Fruit fly (Drosophila melanogaster) whole organism, embryonic: Measurements from ENCODE around the gene jv.

Source experiments
- B-H1 ChIP-seq: fragments of 200-800 bp; sonication (Bioruptor generic); IDR thresholded peaks from 3 replicates; pipeline ENCODE4 v1.3.6; 2022; ENCODE audit warnings: missing biosample characterization, missing genetic modification characterization
- CG11504 ChIP-seq: fragments of 200-800 bp; sonication (Bioruptor generic); optimal IDR thresholded peaks from 3 replicates; lab custom pipeline; 2019; ENCODE audit warnings: missing biosample characterization, mild to moderate bottlenecking, missing genetic modification characterization, moderate library complexity
- CG12769 ChIP-seq: fragments of 200-800 bp; sonication (Bioruptor generic); optimal IDR thresholded peaks from 2 replicates; lab custom pipeline; 2019; ENCODE audit warnings: missing biosample characterization, mild to moderate bottlenecking, missing genetic modification characterization, moderate library complexity
- CG17361 ChIP-seq: fragments of 200-800 bp; sonication (Bioruptor generic); IDR thresholded peaks from 3 replicates; pipeline ENCODE4 v1.3.6; 2022; ENCODE audit warnings: missing biosample characterization, missing genetic modification characterization
- CG18262 ChIP-seq: fragments of 200-800 bp; optimal IDR thresholded peaks from 3 replicates; lab custom pipeline; 2019; ENCODE audit warnings: missing biosample characterization, mild to moderate bottlenecking, missing genetic modification characterization, moderate library complexity
- CG2875 ChIP-seq: fragments of 200-800 bp; sonication (Bioruptor generic); optimal IDR thresholded peaks from 2 replicates; lab custom pipeline; 2017; ENCODE audit warnings: missing biosample characterization, mild to moderate bottlenecking, missing genetic modification characterization, missing genetic modification reagents
- CG30403 ChIP-seq: fragments of 200-800 bp; sonication (Bioruptor generic); optimal IDR thresholded peaks from 3 replicates; lab custom pipeline; 2016; ENCODE audit warnings: missing biosample characterization, missing genetic modification characterization
- CG4424 ChIP-seq: fragments of 200-800 bp; sonication (Bioruptor generic); optimal IDR thresholded peaks from 3 replicates; lab custom pipeline; 2016; ENCODE audit warnings: missing biosample characterization, missing genetic modification characterization
- CG7556 ChIP-seq: fragments of 200-800 bp; sonication (Bioruptor generic); optimal IDR thresholded peaks from 2 replicates; lab custom pipeline; 2017; ENCODE audit warnings: missing biosample characterization, mild to moderate bottlenecking, missing genetic modification characterization
- CG8765 ChIP-seq: fragments of 200-800 bp; sonication (Bioruptor generic); IDR thresholded peaks from 2 replicates; pipeline ENCODE4 v1.3.6; 2022; ENCODE audit warnings: missing biosample characterization, missing genetic modification characterization
- CHES-1-like ChIP-seq: fragments of 200-800 bp; sonication (Bioruptor generic); optimal IDR thresholded peaks from 2 replicates; lab custom pipeline; 2016; ENCODE audit warnings: missing biosample characterization, missing genetic modification characterization
- Dip2 ChIP-seq: fragments of 200-800 bp; sonication (Bioruptor generic); IDR thresholded peaks from 2 replicates; pipeline ENCODE4 v1.3.6; 2022; ENCODE audit warnings: missing biosample characterization, missing genetic modification characterization
- Doc3 ChIP-seq: fragments of 200-800 bp; sonication (Bioruptor generic); IDR thresholded peaks from 3 replicates; pipeline ENCODE4 v1.3.6; 2022; ENCODE audit warnings: missing biosample characterization, missing genetic modification characterization; ENCODE audit not compliant: partially characterized antibody
- Ets65A ChIP-seq: fragments of 200-800 bp; sonication (Bioruptor generic); peaks from one replicate; lab custom pipeline; 2016; ENCODE audit warnings: missing biosample characterization, missing genetic modification characterization
- H2.0 ChIP-seq: fragments of 200-800 bp; sonication (Bioruptor generic); IDR thresholded peaks from 2 replicates; pipeline ENCODE4 v1.3.6; 2022; ENCODE audit warnings: missing biosample characterization, missing genetic modification characterization
- HLH4C ChIP-seq: fragments of 200-800 bp; sonication (Bioruptor generic); IDR thresholded peaks from 3 replicates; pipeline ENCODE4 v1.3.6; 2022; ENCODE audit warnings: missing biosample characterization, missing genetic modification characterization; ENCODE audit not compliant: partially characterized antibody
- Hey ChIP-seq: fragments of 200-800 bp; sonication (Bioruptor generic); optimal IDR thresholded peaks from 3 replicates; lab custom pipeline; 2018; ENCODE audit warnings: missing biosample characterization, mild to moderate bottlenecking, missing genetic modification characterization
- Hr51 ChIP-seq, 2 experiments: fragments of 200-800 bp; sonication (Bioruptor generic); optimal IDR thresholded peaks; 2 replicates in 1 of 2; 3 replicates in 1 of 2; lab custom pipeline; 2016 to 2018; ENCODE audit warnings: missing biosample characterization in 2 of 2, missing genetic modification characterization in 2 of 2, mild to moderate bottlenecking in 1 of 2, moderate library complexity in 1 of 2
- Hr78 ChIP-seq, 2 experiments: fragments of 200-800 bp in 1 of 2; fragments of >200 bp in 1 of 2; sonication (Bioruptor generic) in 1 of 2; optimal IDR thresholded peaks; 2 replicates each; lab custom pipeline; 2017 to 2019; ENCODE audit warnings: missing biosample characterization in 2 of 2, missing genetic modification characterization in 2 of 2, mild to moderate bottlenecking in 1 of 2, moderate library complexity in 1 of 2
- MTF-1 ChIP-seq: fragments of 200-800 bp; sonication (Bioruptor generic); optimal IDR thresholded peaks from 2 replicates; lab custom pipeline; 2018; ENCODE audit warnings: missing biosample characterization, mild to moderate bottlenecking, missing genetic modification characterization, borderline replicate concordance
- Med ChIP-seq: fragments of 200-800 bp; sonication (Bioruptor generic); peaks from one replicate; lab custom pipeline; 2016; ENCODE audit warnings: missing biosample characterization, missing genetic modification characterization, mild to moderate bottlenecking, inconsistent platforms, moderate library complexity
- NFAT ChIP-seq: fragments of 200-800 bp; sonication (Bioruptor generic); IDR thresholded peaks from 2 replicates; pipeline ENCODE4 v1.3.6; 2022; ENCODE audit warnings: missing biosample characterization, missing genetic modification characterization
- Oaz ChIP-seq: fragments of 200-800 bp; sonication (Bioruptor generic); IDR thresholded peaks from 2 replicates; pipeline ENCODE4 v1.3.6; 2022; ENCODE audit warnings: missing biosample characterization, missing genetic modification characterization
- PHDP ChIP-seq: fragments of 200-800 bp; sonication (Bioruptor generic); optimal IDR thresholded peaks from 3 replicates; lab custom pipeline; 2018; ENCODE audit warnings: missing biosample characterization, mild to moderate bottlenecking, missing genetic modification characterization, moderate library complexity
- Ravus ChIP-seq: fragments of 200-800 bp; sonication (Bioruptor generic); IDR thresholded peaks from 2 replicates; pipeline ENCODE4 v1.3.6; 2022; ENCODE audit warnings: missing biosample characterization, missing genetic modification characterization
- Rfx ChIP-seq: fragments of 200-800 bp; sonication (Bioruptor generic); IDR thresholded peaks from 2 replicates; pipeline ENCODE4 v1.3.6; 2022; ENCODE audit warnings: missing biosample characterization, missing genetic modification characterization
- Side ChIP-seq: fragments of 200-800 bp; sonication (Bioruptor generic); optimal IDR thresholded peaks from 2 replicates; lab custom pipeline; 2016; ENCODE audit warnings: missing biosample characterization, missing genetic modification characterization
- YL-1 ChIP-seq: fragments of 200-800 bp; sonication (Bioruptor generic); optimal IDR thresholded peaks from 3 replicates; lab custom pipeline; 2017; ENCODE audit warnings: missing biosample characterization, mild to moderate bottlenecking, missing genetic modification characterization
- amos ChIP-seq: fragments of 200-800 bp; sonication (Bioruptor generic); IDR thresholded peaks from 2 replicates; pipeline ENCODE4 v1.3.6; 2022; ENCODE audit warnings: missing biosample characterization, missing genetic modification characterization; ENCODE audit not compliant: partially characterized antibody
- aop ChIP-seq: fragments of 200-800 bp; sonication (Bioruptor generic); IDR thresholded peaks from 2 replicates; pipeline ENCODE4 v1.3.6; 2022; ENCODE audit warnings: missing biosample characterization, missing genetic modification characterization
- ato ChIP-seq: fragments of 200-800 bp; sonication (Bioruptor generic); IDR thresholded peaks from 2 replicates; pipeline ENCODE4 v1.3.6; 2022; ENCODE audit warnings: missing biosample characterization, missing genetic modification characterization; ENCODE audit not compliant: partially characterized antibody
- chn ChIP-seq: fragments of 200-800 bp; sonication (Bioruptor generic); optimal IDR thresholded peaks from 2 replicates; lab custom pipeline; 2016; ENCODE audit warnings: missing biosample characterization, missing genetic modification characterization
- disco-r ChIP-seq: fragments of 200-800 bp; sonication (Bioruptor generic); optimal IDR thresholded peaks from 2 replicates; lab custom pipeline; 2016; ENCODE audit warnings: missing biosample characterization, missing genetic modification characterization
- gem ChIP-seq: fragments of 200-800 bp; sonication (Bioruptor generic); optimal IDR thresholded peaks from 2 replicates; lab custom pipeline; 2019; ENCODE audit warnings: missing biosample characterization, mild to moderate bottlenecking, missing genetic modification characterization, moderate library complexity
- grn ChIP-seq: fragments of 200-800 bp; sonication (Bioruptor generic); optimal IDR thresholded peaks from 3 replicates; lab custom pipeline; 2017; ENCODE audit warnings: missing biosample characterization, missing genetic modification characterization
- ken ChIP-seq: fragments of 200-800 bp; sonication (Bioruptor generic); IDR thresholded peaks from 3 replicates; pipeline ENCODE4 v1.3.6; 2022; ENCODE audit warnings: missing biosample characterization, missing genetic modification characterization
- mirr ChIP-seq: fragments of 200-800 bp; sonication (Bioruptor generic); optimal IDR thresholded peaks from 3 replicates; lab custom pipeline; 2018; ENCODE audit warnings: missing biosample characterization, mild to moderate bottlenecking, missing genetic modification characterization
- nmo ChIP-seq: fragments of 200-800 bp; sonication (Bioruptor generic); optimal IDR thresholded peaks from 2 replicates; lab custom pipeline; 2018; ENCODE audit warnings: missing biosample characterization, mild to moderate bottlenecking, missing genetic modification characterization, moderate library complexity
- oc ChIP-seq: fragments of 200-800 bp; sonication (Bioruptor generic); optimal IDR thresholded peaks from 2 replicates; lab custom pipeline; 2018; ENCODE audit warnings: missing biosample characterization, mild to moderate bottlenecking, missing genetic modification characterization, moderate library complexity
- sd ChIP-seq: fragments of 200-800 bp; sonication (Bioruptor generic); optimal IDR thresholded peaks from 3 replicates; lab custom pipeline; 2018; ENCODE audit warnings: missing biosample characterization, mild to moderate bottlenecking, missing genetic modification characterization, moderate library complexity
- sens ChIP-seq: fragments of 200-800 bp; sonication (Bioruptor generic); peaks from one replicate; lab custom pipeline; 2016; ENCODE audit warnings: missing biosample characterization, missing genetic modification characterization
- sqz ChIP-seq: fragments of 200-800 bp; sonication (Bioruptor generic); optimal IDR thresholded peaks from 3 replicates; lab custom pipeline; 2018; ENCODE audit warnings: missing biosample characterization, mild to moderate bottlenecking, missing genetic modification characterization
- sug ChIP-seq: fragments of 200-800 bp; optimal IDR thresholded peaks from 2 replicates; lab custom pipeline; 2019; ENCODE audit warnings: missing biosample characterization, mild to moderate bottlenecking, missing genetic modification characterization, moderate library complexity
- tio ChIP-seq: fragments of 200-800 bp; sonication (Bioruptor generic); optimal IDR thresholded peaks from 2 replicates; lab custom pipeline; 2017; ENCODE audit warnings: missing biosample characterization, missing genetic modification characterization, inconsistent platforms
- trh ChIP-seq: fragments of 200-800 bp; sonication (Bioruptor generic); optimal IDR thresholded peaks from 2 replicates; lab custom pipeline; 2016; ENCODE audit warnings: missing biosample characterization, missing genetic modification characterization
- ttk ChIP-seq: fragments of 200-800 bp; sonication (Bioruptor generic); IDR thresholded peaks from 2 replicates; pipeline ENCODE4 v2.1.2; 2022; ENCODE audit warnings: missing biosample characterization, missing genetic modification characterization

The jv gene

DNA sequence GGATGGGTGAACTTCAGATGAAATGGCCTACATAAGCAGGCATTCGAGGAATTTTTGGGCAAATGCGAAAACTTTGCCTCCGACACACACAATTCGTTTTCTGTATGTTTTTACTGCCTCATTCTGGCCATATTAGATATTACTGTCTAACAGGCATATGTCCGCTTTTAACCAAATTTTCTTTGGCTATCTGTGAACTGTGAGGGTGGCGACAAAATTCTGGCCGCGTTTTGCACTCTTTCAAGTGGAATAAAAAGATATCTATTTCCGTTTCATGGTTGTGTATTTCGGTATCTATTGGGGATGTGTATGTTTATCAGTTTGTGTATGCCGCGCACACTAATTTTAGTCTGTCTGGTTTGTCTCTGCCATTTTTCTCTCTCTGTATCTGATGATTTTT, 30.8 kb downstream of the jv start:
- TF ChIP-seq Doc3 (no peak), Med (GFP tag; lab: Kevin White, UChicago) (peak; percentile 42), sd (tag; lab: Kevin White, UChicago) (peak; percentile 61), ttk (no peak), CG12769 (tag; lab: Kevin White, UChicago) (peak; percentile 51), mirr (GFP tag; lab: Kevin White, UChicago) (peak; percentile 2)

DNA sequence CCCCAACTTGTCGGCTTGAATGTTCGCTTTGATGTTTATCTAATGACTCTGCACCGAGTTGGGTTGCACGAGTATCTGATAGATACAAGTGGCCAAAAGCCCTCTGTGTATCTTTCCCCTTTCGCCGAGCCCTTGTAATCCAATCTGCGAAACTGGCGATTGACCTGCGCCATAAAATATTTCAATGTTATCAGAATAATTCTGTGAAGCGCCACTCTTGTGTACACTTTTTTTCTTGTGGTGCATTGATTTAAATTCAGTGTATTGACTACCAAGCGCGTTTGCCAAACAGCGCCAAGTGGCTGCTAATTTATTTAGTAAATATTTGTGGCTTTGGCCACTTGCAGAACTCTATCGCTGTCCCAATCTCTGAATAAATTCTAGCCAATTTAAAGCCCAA, 33.1 kb downstream of the jv start:
- TF ChIP-seq CG8765 (GFP tag; lab: Robert Waterston, UW) (no peak), sens (GFP tag; lab: Kevin White, UChicago) (peak; percentile 18), sd (tag; lab: Kevin White, UChicago) (peak; percentile 39), Oaz (0 out of 2 replicates have a peak, but pooled peaks have one; percentile 8), Med (GFP tag; lab: Kevin White, UChicago) (peak; percentile 49), grn (peak; percentile 24), Hr78 (GFP tag; optimal IDR thresholded peaks at IDR 0.05; lab: Kevin White, UChicago) (peak in 1 of 2 experiments; percentile 5), chn (GFP tag; lab: Kevin White, UChicago) (no peak), Hey (peak; percentile 46), Ets65A (GFP tag; lab: Kevin White, UChicago) (peak; percentile 21), sug (peak; percentile 62), CG2875 (GFP tag; lab: Kevin White, UChicago) (no peak)
- TF ChIP-seq, all 482 proteins: peak for 9

DNA sequence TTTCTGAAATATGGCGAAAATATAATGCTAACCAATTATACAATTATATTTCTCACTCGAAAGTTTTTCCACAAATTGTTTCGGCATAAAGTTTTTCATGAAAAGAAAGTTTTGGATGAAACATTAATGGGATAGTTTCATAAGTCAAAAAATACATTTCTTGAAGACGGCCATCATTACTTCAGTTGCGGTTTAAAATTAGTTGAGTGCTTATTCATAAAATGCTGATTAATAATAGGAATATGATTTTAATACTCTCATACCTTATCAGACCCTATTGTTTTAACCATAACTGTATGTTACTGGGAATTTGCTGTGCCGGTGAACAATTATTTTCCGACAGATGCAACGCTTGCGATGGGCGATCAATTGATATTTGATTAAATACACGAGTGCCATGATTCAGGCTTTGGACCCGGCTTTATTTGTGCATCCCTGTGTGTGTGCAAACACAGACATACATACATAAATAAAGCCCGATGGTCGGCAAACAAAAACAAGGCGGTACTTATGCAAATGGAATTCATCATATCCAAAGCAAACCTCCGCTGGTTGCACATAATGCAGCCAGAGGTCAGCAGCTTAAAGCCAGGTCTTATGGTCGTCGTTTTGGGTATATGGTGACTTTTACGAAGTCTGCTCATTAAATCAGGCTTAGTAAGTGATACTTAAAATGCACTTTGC, 35.1 kb downstream of the jv start:
- TF ChIP-seq sqz (no peak), NFAT (GFP tag; lab: Robert Waterston, UW) (no peak), sens (GFP tag; lab: Kevin White, UChicago) (peak; percentile 65), ato (GFP tag; lab: Robert Waterston, UW) (no peak), Ets65A (GFP tag; lab: Kevin White, UChicago) (peak; percentile 37), Ravus (GFP tag; lab: Robert Waterston, UW) (no peak), Dip2 (no peak), CG11504 (tag; lab: Kevin White, UChicago) (peak; percentile 17), HLH4C (GFP tag; lab: Robert Waterston, UW) (no peak), CG7556 (no peak), chn (GFP tag; lab: Kevin White, UChicago) (no peak), oc (tag; lab: Kevin White, UChicago) (peak; percentile 68), tio (GFP tag; lab: Kevin White, UChicago) (no peak), B-H1 (GFP tag; lab: Robert Waterston, UW) (no peak), trh (GFP tag; lab: Kevin White, UChicago) (no peak), CG30403 (GFP tag; lab: Kevin White, UChicago) (no peak), CG4424 (no peak), Rfx (GFP tag; lab: Robert Waterston, UW) (no peak), gem (tag; lab: Kevin White, UChicago) (peak; percentile 6), PHDP (tag; lab: Kevin White, UChicago) (no peak), YL-1 (GFP tag; lab: Kevin White, UChicago) (no peak), CG18262 (tag; lab: Kevin White, UChicago) (no peak), nmo (GFP tag; lab: Kevin White, UChicago) (peak; percentile 6), Hr51 (GFP tag; optimal IDR thresholded peaks at IDR 0.05; lab: Kevin White, UChicago) (peak in 1 of 2 experiments; percentile 12), amos (GFP tag; lab: Robert Waterston, UW) (no peak), CG12769 (tag; lab: Kevin White, UChicago) (no peak), aop (GFP tag; lab: Robert Waterston, UW) (no peak), MTF-1 (no peak), ken (GFP tag; lab: Robert Waterston, UW) (0 out of 3 replicates have a peak, but pooled peaks have one; percentile 23), CG17361 (GFP tag; lab: Robert Waterston, UW) (0 out of 3 replicates have a peak, but pooled peaks have one; percentile 15), CHES-1-like (GFP tag; lab: Kevin White, UChicago) (no peak), Side (no peak), disco-r (GFP tag; lab: Kevin White, UChicago) (no peak), H2.0 (GFP tag; lab: Robert Waterston, UW) (no peak)
